Fruit fly (Drosophila melanogaster) whole organism, embryonic: ENCODE results near the gene kra.

Experiments
- Abd-B ChIP-seq: fragments of 200-800 bp; sonication (Bioruptor generic); optimal IDR thresholded peaks from 2 replicates; lab custom pipeline; 2018; ENCODE audit warnings: missing biosample characterization, mild to moderate bottlenecking, missing genetic modification characterization, moderate library complexity
- Bteb2 ChIP-seq: fragments of 200-800 bp; sonication (Bioruptor generic); optimal IDR thresholded peaks from 2 replicates; lab custom pipeline; 2016; ENCODE audit warnings: missing biosample characterization, missing genetic modification characterization
- CG10147 ChIP-seq: fragments of 200-800 bp; sonication (Bioruptor generic); optimal IDR thresholded peaks from 2 replicates; lab custom pipeline; 2019; ENCODE audit warnings: missing biosample characterization, mild to moderate bottlenecking, missing genetic modification characterization, moderate library complexity
- CG10654 ChIP-seq: fragments of 200-800 bp; sonication (Bioruptor generic); optimal IDR thresholded peaks from 2 replicates; lab custom pipeline; 2016; ENCODE audit warnings: missing biosample characterization, missing genetic modification characterization
- CG12104 ChIP-seq: fragments of 200-800 bp; sonication (Bioruptor generic); optimal IDR thresholded peaks from 3 replicates; lab custom pipeline; 2016; ENCODE audit warnings: missing biosample characterization, missing genetic modification characterization
- CG14014 ChIP-seq: fragments of 200-800 bp; sonication (Bioruptor generic); IDR thresholded peaks from 2 replicates; pipeline ENCODE4 v1.3.6; 2022; ENCODE audit warnings: missing biosample characterization, missing genetic modification characterization
- CG15601 ChIP-seq: fragments of 200-800 bp; sonication (Bioruptor generic); optimal IDR thresholded peaks from 3 replicates; lab custom pipeline; 2019; ENCODE audit warnings: missing biosample characterization, mild to moderate bottlenecking, missing genetic modification characterization, moderate library complexity
- CG17568 ChIP-seq: fragments of 200-800 bp; sonication (Bioruptor generic); optimal IDR thresholded peaks from 2 replicates; lab custom pipeline; 2018; ENCODE audit warnings: missing biosample characterization, mild to moderate bottlenecking, missing genetic modification characterization, moderate library complexity
- CG17912 ChIP-seq: fragments of 200-800 bp; sonication (Bioruptor generic); optimal IDR thresholded peaks from 2 replicates; lab custom pipeline; 2018; ENCODE audit warnings: missing biosample characterization, mild to moderate bottlenecking, missing genetic modification characterization
- CG18764 ChIP-seq: fragments of 200-800 bp; sonication (Bioruptor generic); optimal IDR thresholded peaks from 3 replicates; lab custom pipeline; 2016; ENCODE audit warnings: missing biosample characterization, missing genetic modification characterization
- CG2116 ChIP-seq: fragments of 200-800 bp; sonication (Bioruptor generic); optimal IDR thresholded peaks from 3 replicates; lab custom pipeline; 2018; ENCODE audit warnings: missing biosample characterization, mild to moderate bottlenecking, missing genetic modification characterization
- CG32532 ChIP-seq: fragments of 200-800 bp; sonication (Bioruptor generic); IDR thresholded peaks from 2 replicates; pipeline ENCODE4 v1.3.6; 2022; ENCODE audit warnings: missing biosample characterization, missing genetic modification characterization
- CG32772 ChIP-seq: fragments of 200-800 bp; sonication (Bioruptor generic); IDR thresholded peaks from 2 replicates; pipeline ENCODE4 v1.3.6; 2022; ENCODE audit warnings: missing biosample characterization, missing genetic modification characterization
- CG3281 ChIP-seq: fragments of 200-800 bp; sonication (Bioruptor generic); optimal IDR thresholded peaks from 3 replicates; lab custom pipeline; 2017; ENCODE audit warnings: missing biosample characterization, mild to moderate bottlenecking, missing genetic modification characterization
- CG3726 ChIP-seq: fragments of 200-800 bp; sonication (Bioruptor generic); IDR thresholded peaks from 3 replicates; pipeline ENCODE4, ENCODE4 v1.3.6; 2022; ENCODE audit warnings: missing biosample characterization, missing genetic modification characterization
- CG4360 ChIP-seq: fragments of 200-800 bp; sonication (Bioruptor generic); IDR thresholded peaks from 2 replicates; pipeline ENCODE4 v1.3.6; 2022; ENCODE audit warnings: missing biosample characterization, missing genetic modification characterization
- CG43689 ChIP-seq: fragments of 200-800 bp; sonication (Bioruptor generic); IDR thresholded peaks from 2 replicates; pipeline ENCODE4 v1.3.6; 2022; ENCODE audit warnings: missing biosample characterization, missing genetic modification characterization
- CG5180 ChIP-seq: fragments of 200-800 bp; sonication (Bioruptor generic); optimal IDR thresholded peaks from 3 replicates; lab custom pipeline; 2017; ENCODE audit warnings: missing biosample characterization, missing genetic modification characterization, mild to moderate bottlenecking, moderate library complexity, missing genetic modification reagents
- CG7786 ChIP-seq: fragments of 200-800 bp; sonication (Bioruptor generic); optimal IDR thresholded peaks from 2 replicates; lab custom pipeline; 2016; ENCODE audit warnings: missing biosample characterization, missing genetic modification characterization
- CG8290 ChIP-seq, 3 experiments: fragments of 200-800 bp; sonication (Bioruptor generic); optimal IDR thresholded peaks; 2 replicates each; lab custom pipeline; 2016 to 2019; ENCODE audit warnings: missing biosample characterization in 3 of 3, missing genetic modification characterization in 3 of 3, mild to moderate bottlenecking in 2 of 3, moderate library complexity in 1 of 3
- CG9727 ChIP-seq: fragments of 200-800 bp; sonication (Bioruptor generic); optimal IDR thresholded peaks from 3 replicates; lab custom pipeline; 2017; ENCODE audit warnings: missing biosample characterization, mild to moderate bottlenecking, missing genetic modification characterization
- CTCF ChIP-seq: fragments of 200-800 bp; sonication (Bioruptor generic); optimal IDR thresholded peaks from 2 replicates; lab custom pipeline; 2017; ENCODE audit warnings: missing biosample characterization, mild to moderate bottlenecking, missing genetic modification characterization, moderate library complexity
- Camta ChIP-seq: fragments of 200-800 bp; sonication (Bioruptor generic); optimal IDR thresholded peaks from 2 replicates; lab custom pipeline; 2016; ENCODE audit warnings: missing biosample characterization, missing genetic modification characterization
- Deaf1 ChIP-seq: fragments of 200-800 bp; optimal IDR thresholded peaks from 3 replicates; lab custom pipeline; 2019; ENCODE audit warnings: missing biosample characterization, mild to moderate bottlenecking, missing genetic modification characterization, moderate library complexity
- E2f2 ChIP-seq: fragments of 200-800 bp; sonication (Bioruptor generic); IDR thresholded peaks from 2 replicates; pipeline ENCODE4 v1.3.6; 2022; ENCODE audit warnings: missing biosample characterization, missing genetic modification characterization
- Hmx ChIP-seq: fragments of 200-800 bp; sonication (Bioruptor generic); optimal IDR thresholded peaks from 2 replicates; lab custom pipeline; 2016; ENCODE audit warnings: missing biosample characterization, missing genetic modification characterization
- Hr78 ChIP-seq, 2 experiments: fragments of 200-800 bp in 1 of 2; fragments of >200 bp in 1 of 2; sonication (Bioruptor generic) in 1 of 2; optimal IDR thresholded peaks; 2 replicates each; lab custom pipeline; 2017 to 2019; ENCODE audit warnings: missing biosample characterization in 2 of 2, missing genetic modification characterization in 2 of 2, mild to moderate bottlenecking in 1 of 2, moderate library complexity in 1 of 2
- MESR4 ChIP-seq: fragments of 200-800 bp; sonication (Bioruptor generic); optimal IDR thresholded peaks from 2 replicates; lab custom pipeline; 2018; ENCODE audit warnings: missing biosample characterization, mild to moderate bottlenecking, missing genetic modification characterization, moderate library complexity
- Mad ChIP-seq: fragments of 200-800 bp; sonication (Bioruptor generic); optimal IDR thresholded peaks from 2 replicates; lab custom pipeline; 2016; ENCODE audit warnings: missing biosample characterization, missing genetic modification characterization
- Myb ChIP-seq: fragments of 200-800 bp; sonication (Bioruptor generic); optimal IDR thresholded peaks from 2 replicates; lab custom pipeline; 2016; ENCODE audit warnings: missing biosample characterization, missing genetic modification characterization
- NK7.1 ChIP-seq: fragments of 200-800 bp; sonication (Bioruptor generic); optimal IDR thresholded peaks from 3 replicates; lab custom pipeline; 2016; ENCODE audit warnings: missing biosample characterization, missing genetic modification characterization
- Nf-YC ChIP-seq: fragments of 200-800 bp; optimal IDR thresholded peaks from 3 replicates; lab custom pipeline; 2019; ENCODE audit warnings: missing biosample characterization, mild to moderate bottlenecking, missing genetic modification characterization, moderate library complexity
- Oli ChIP-seq: fragments of 200-800 bp; sonication (Bioruptor generic); optimal IDR thresholded peaks from 2 replicates; lab custom pipeline; 2018; ENCODE audit warnings: missing biosample characterization, mild to moderate bottlenecking, missing genetic modification characterization, moderate library complexity
- TFAM ChIP-seq: fragments of 200-800 bp; sonication (Bioruptor generic); optimal IDR thresholded peaks from 2 replicates; lab custom pipeline; 2017; ENCODE audit warnings: missing biosample characterization, missing genetic modification characterization, inconsistent platforms
- bsh ChIP-seq, 2 experiments: fragments of 200-800 bp; sonication (Bioruptor generic); optimal IDR thresholded peaks; 2 replicates each; lab custom pipeline; 2017 to 2018; ENCODE audit warnings: mild to moderate bottlenecking in 2 of 2, missing biosample characterization in 2 of 2, missing genetic modification characterization in 2 of 2, moderate library complexity in 1 of 2
- chn ChIP-seq: fragments of 200-800 bp; sonication (Bioruptor generic); optimal IDR thresholded peaks from 2 replicates; lab custom pipeline; 2016; ENCODE audit warnings: missing biosample characterization, missing genetic modification characterization
- corto ChIP-seq: fragments of 200-800 bp; sonication (Bioruptor generic); optimal IDR thresholded peaks from 2 replicates; lab custom pipeline; 2016; ENCODE audit warnings: missing biosample characterization, mild to moderate bottlenecking, missing genetic modification characterization, moderate library complexity
- disco-r ChIP-seq: fragments of 200-800 bp; sonication (Bioruptor generic); optimal IDR thresholded peaks from 2 replicates; lab custom pipeline; 2016; ENCODE audit warnings: missing biosample characterization, missing genetic modification characterization
- dpn ChIP-seq, 2 experiments: fragments of 200-800 bp; sonication (Bioruptor generic); optimal IDR thresholded peaks; 3 replicates each; lab custom pipeline; 2016; ENCODE audit warnings: missing biosample characterization in 2 of 2, missing genetic modification characterization in 2 of 2
- ems ChIP-seq: fragments of 200-800 bp; sonication (Bioruptor generic); optimal IDR thresholded peaks from 3 replicates; lab custom pipeline; 2016; ENCODE audit warnings: missing biosample characterization, missing genetic modification characterization
- fd102C ChIP-seq: fragments of 200-800 bp; sonication (Bioruptor generic); optimal IDR thresholded peaks from 2 replicates; lab custom pipeline; 2018; ENCODE audit warnings: missing biosample characterization, mild to moderate bottlenecking, missing genetic modification characterization, moderate library complexity
- gcm2 ChIP-seq: fragments of 200-800 bp; sonication (Bioruptor generic); optimal IDR thresholded peaks from 2 replicates; lab custom pipeline; 2016; ENCODE audit warnings: missing biosample characterization, missing genetic modification characterization
- jing ChIP-seq: fragments of 200-800 bp; sonication (Bioruptor generic); optimal IDR thresholded peaks from 2 replicates; lab custom pipeline; 2018; ENCODE audit warnings: missing biosample characterization, mild to moderate bottlenecking, missing genetic modification characterization
- kni ChIP-seq: fragments of 200-800 bp; sonication (Bioruptor generic); optimal IDR thresholded peaks from 3 replicates; lab custom pipeline; 2017; ENCODE audit warnings: mild to moderate bottlenecking, missing biosample characterization, missing genetic modification reagents, missing genetic modification characterization
- lilli ChIP-seq: fragments of 200-800 bp; sonication (Bioruptor generic); optimal IDR thresholded peaks from 3 replicates; lab custom pipeline; 2016; ENCODE audit warnings: missing biosample characterization, missing genetic modification characterization
- nmo ChIP-seq: fragments of 200-800 bp; sonication (Bioruptor generic); optimal IDR thresholded peaks from 2 replicates; lab custom pipeline; 2018; ENCODE audit warnings: missing biosample characterization, mild to moderate bottlenecking, missing genetic modification characterization, moderate library complexity
- oc ChIP-seq: fragments of 200-800 bp; sonication (Bioruptor generic); optimal IDR thresholded peaks from 2 replicates; lab custom pipeline; 2018; ENCODE audit warnings: missing biosample characterization, mild to moderate bottlenecking, missing genetic modification characterization, moderate library complexity
- odd ChIP-seq: fragments of 200-800 bp; sonication (Bioruptor generic); optimal IDR thresholded peaks from 2 replicates; lab custom pipeline; 2017; ENCODE audit warnings: missing biosample characterization, mild to moderate bottlenecking, missing genetic modification characterization
- pzg ChIP-seq: fragments of 200-800 bp; sonication (Bioruptor generic); optimal IDR thresholded peaks from 3 replicates; lab custom pipeline; 2018; ENCODE audit warnings: missing biosample characterization, mild to moderate bottlenecking, missing genetic modification characterization, moderate library complexity
- toy ChIP-seq: fragments of 200-800 bp; sonication (Bioruptor generic); IDR thresholded peaks from 2 replicates; pipeline ENCODE4 v1.3.6; 2022; ENCODE audit warnings: missing biosample characterization, missing genetic modification characterization
- zen ChIP-seq: fragments of 200-800 bp; sonication (Bioruptor generic); optimal IDR thresholded peaks from 3 replicates; lab custom pipeline; 2018; ENCODE audit warnings: missing biosample characterization, mild to moderate bottlenecking, missing genetic modification characterization, moderate library complexity

kra gene

DNA sequence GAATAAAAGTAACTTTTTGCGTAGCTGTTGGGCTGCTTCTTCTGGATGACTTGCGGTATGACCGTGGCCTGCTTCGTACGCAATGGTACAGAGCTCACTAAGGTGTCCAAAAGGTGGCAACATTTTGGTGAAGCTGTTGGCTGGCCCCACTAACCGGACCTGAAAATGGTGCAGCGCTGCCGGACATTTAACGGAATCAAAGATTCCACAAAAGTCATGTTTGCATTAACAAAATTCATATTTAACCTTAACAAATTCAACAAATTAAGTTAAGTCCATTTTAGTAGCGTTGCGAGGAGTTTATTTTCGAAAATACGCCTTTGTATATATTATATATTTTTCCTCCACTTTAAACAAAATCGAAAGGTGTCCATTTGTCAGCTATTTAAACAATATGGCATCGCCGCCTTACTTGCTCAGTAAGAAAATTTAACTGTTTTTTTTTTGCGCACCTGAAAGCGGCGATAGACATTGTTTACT is at the start of gene kra, which contains the start of gene SecS (continued):
- TF ChIP-seq CTCF (GFP tag; lab: Kevin White, UChicago), result peak; percentile 60
- peak; percentile 12 for TF ChIP-seq zen (tag; lab: Kevin White, UChicago)
- TF ChIP-seq oc (tag; lab: Kevin White, UChicago), result no peak
- TF ChIP-seq Myb (GFP tag; lab: Kevin White, UChicago), result peak; percentile 80
- TF ChIP-seq CG12104, result peak; percentile 75
- peak; percentile 5 for TF ChIP-seq Camta (GFP tag; lab: Kevin White, UChicago)
- TF ChIP-seq Oli (tag; lab: Kevin White, UChicago), result no peak
- TF ChIP-seq CG43689 (GFP tag; lab: Robert Waterston, UW), result no peak
- TF ChIP-seq nmo (GFP tag; lab: Kevin White, UChicago), result peak; percentile 75
- TF ChIP-seq CG4360 (GFP tag; lab: Robert Waterston, UW), result no peak
- TF ChIP-seq Hmx, result no peak
- no peak for TF ChIP-seq Deaf1 (tag; lab: Kevin White, UChicago)
- TF ChIP-seq dpn (GFP tag; optimal IDR thresholded peaks at IDR 0.05; lab: Kevin White, UChicago), result peak; percentile 67 to 68
- peak; percentile 27 for TF ChIP-seq CG18764 (GFP tag; lab: Kevin White, UChicago)
- TF ChIP-seq CG3726 (GFP tag; lab: Robert Waterston, UW), result no peak
- peak; percentile 62 for TF ChIP-seq CG10654 (GFP tag; lab: Kevin White, UChicago)
- TF ChIP-seq CG17568 (GFP tag; lab: Kevin White, UChicago), result no peak
- TF ChIP-seq disco-r (GFP tag; lab: Kevin White, UChicago), result no peak
- TF ChIP-seq MESR4 (GFP tag; lab: Kevin White, UChicago), result peak; percentile 45
- TF ChIP-seq CG8290 (GFP tag; optimal IDR thresholded peaks at IDR 0.05; lab: Kevin White, UChicago), result peak; percentile 48
- peak in 1 of 2 experiments; percentile 78 for TF ChIP-seq CG8290 (tag; optimal IDR thresholded peaks at IDR 0.05; lab: Kevin White, UChicago)
- no peak for TF ChIP-seq gcm2 (GFP tag; lab: Kevin White, UChicago)
- no peak for TF ChIP-seq odd
- peak; percentile 45 for TF ChIP-seq corto (GFP tag; lab: Kevin White, UChicago)
- no peak for TF ChIP-seq toy (GFP tag; lab: Robert Waterston, UW)
- peak; percentile 73 for TF ChIP-seq lilli (GFP tag; lab: Kevin White, UChicago)
- TF ChIP-seq chn (GFP tag; lab: Kevin White, UChicago), result peak; percentile 67
- peak; percentile 11 for TF ChIP-seq CG5180 (GFP tag; lab: Kevin White, UChicago)
- peak in 1 of 2 experiments; percentile 53 for TF ChIP-seq bsh (GFP tag; optimal IDR thresholded peaks at IDR 0.05; lab: Kevin White, UChicago)
- peak; percentile 48 for TF ChIP-seq CG9727 (GFP tag; lab: Kevin White, UChicago)
- peak; percentile 71 for TF ChIP-seq Mad (GFP tag; lab: Kevin White, UChicago)
- no peak for TF ChIP-seq kni (GFP tag; lab: Kevin White, UChicago)
- peak; percentile 54 for TF ChIP-seq CG10147 (GFP tag; lab: Kevin White, UChicago)
- TF ChIP-seq CG17912 (GFP tag; lab: Kevin White, UChicago), result no peak
- TF ChIP-seq fd102C, result no peak
- TF ChIP-seq CG3281 (GFP tag; lab: Kevin White, UChicago), result peak; percentile 62
- TF ChIP-seq CG7786 (GFP tag; lab: Kevin White, UChicago), result peak; percentile 42
- no peak for TF ChIP-seq jing (GFP tag; lab: Kevin White, UChicago)
- TF ChIP-seq Bteb2, result peak; percentile 29
- peak; percentile 78 for TF ChIP-seq CG2116 (GFP tag; lab: Kevin White, UChicago)
- no peak for TF ChIP-seq E2f2
- TF ChIP-seq TFAM, result no peak
- TF ChIP-seq Nf-YC (tag; lab: Kevin White, UChicago), result peak; percentile 57
- no peak for TF ChIP-seq CG14014 (GFP tag; lab: Robert Waterston, UW)
- TF ChIP-seq ems, result peak; percentile 45
- peak; percentile 50 for TF ChIP-seq CG15601
- no peak for TF ChIP-seq Abd-B (GFP tag; lab: Kevin White, UChicago)
- TF ChIP-seq Hr78 (GFP tag; optimal IDR thresholded peaks at IDR 0.05; lab: Kevin White, UChicago), result no peak
- no peak for TF ChIP-seq NK7.1
- no peak for TF ChIP-seq CG32772
- TF ChIP-seq pzg (GFP tag; lab: Kevin White, UChicago), result peak; percentile 93
- no peak for TF ChIP-seq CG32532 (GFP tag; lab: Robert Waterston, UW)
